Worm (Caenorhabditis elegans) whole organism, L4 larva: ENCODE measurements around the gene T10H4.13.

Experiments used
- F44E2.7 ChIP-seq: fragments of 200-800 bp; sonication (Bioruptor generic); IDR thresholded peaks from 2 replicates; pipeline ENCODE4 v2.1.2; 2022; ENCODE audit warnings: missing genetic modification characterization, missing compliant biosample characterization
- Y48G9A.11 ChIP-seq: fragments of 200-800 bp; sonication (Bioruptor generic); IDR thresholded peaks from 2 replicates; pipeline ENCODE4 v1.3.6; 2022; ENCODE audit warnings: missing genetic modification reagents, missing genetic modification characterization, missing compliant biosample characterization
- daf-12 ChIP-seq: fragments of 150-350 bp; optimal IDR thresholded peaks from 2 replicates; lab custom pipeline; 2014; ENCODE audit warnings: missing biosample characterization, missing genetic modification reagents, missing genetic modification characterization
- dve-1 ChIP-seq: sonication (generic microtip); optimal IDR thresholded peaks from 2 replicates; lab custom pipeline; 2017; ENCODE audit warnings: antibody characterized with exemption, mild to moderate bottlenecking, missing genetic modification characterization, missing compliant biosample characterization; ENCODE audit not compliant: insufficient read depth
- egl-43 ChIP-seq: fragments of 200-800 bp; sonication (Bioruptor generic); IDR thresholded peaks from 2 replicates; pipeline ENCODE4 v1.3.6; 2022; ENCODE audit warnings: missing genetic modification reagents, missing genetic modification characterization, missing compliant biosample characterization
- fkh-10 ChIP-seq: fragments of 150-350 bp; optimal IDR thresholded peaks from 2 replicates; lab custom pipeline; 2014; ENCODE audit warnings: missing biosample characterization, missing genetic modification reagents, missing genetic modification characterization
- mdt-29 ChIP-seq: fragments of 200-800 bp; sonication (Bioruptor generic); IDR thresholded peaks from 2 replicates; pipeline ENCODE4 v1.3.6; 2022; ENCODE audit warnings: missing genetic modification reagents, missing genetic modification characterization, missing compliant biosample characterization
- nhr-42 ChIP-seq: fragments of 200-800 bp; sonication (Bioruptor generic); IDR thresholded peaks from 2 replicates; pipeline ENCODE4 v1.3.6; 2022; ENCODE audit warnings: missing genetic modification characterization, missing compliant biosample characterization
- nhr-76 ChIP-seq: fragments of 150-350 bp; optimal IDR thresholded peaks from 2 replicates; lab custom pipeline; 2014; ENCODE audit warnings: missing biosample characterization, missing genetic modification characterization
- pqm-1 ChIP-seq: sonication (generic microtip); optimal IDR thresholded peaks from 2 replicates; lab custom pipeline; 2017; ENCODE audit warnings: missing biosample characterization, missing genetic modification characterization
- rbr-2 ChIP-seq: sonication (generic microtip); optimal IDR thresholded peaks from 2 replicates; lab custom pipeline; 2016; ENCODE audit warnings: missing genotype, missing genetic modification characterization, missing compliant biosample characterization
- unc-130 ChIP-seq: sonication (generic microtip); optimal IDR thresholded peaks from 2 replicates; lab custom pipeline; 2016; ENCODE audit warnings: missing genetic modification reagents, missing genetic modification characterization, missing compliant biosample characterization
- zip-11 ChIP-seq: fragments of 200-800 bp; sonication (Bioruptor generic); IDR thresholded peaks from 2 replicates; pipeline ENCODE4 v1.3.6; 2022; ENCODE audit warnings: missing genetic modification characterization, missing compliant biosample characterization

DNA sequence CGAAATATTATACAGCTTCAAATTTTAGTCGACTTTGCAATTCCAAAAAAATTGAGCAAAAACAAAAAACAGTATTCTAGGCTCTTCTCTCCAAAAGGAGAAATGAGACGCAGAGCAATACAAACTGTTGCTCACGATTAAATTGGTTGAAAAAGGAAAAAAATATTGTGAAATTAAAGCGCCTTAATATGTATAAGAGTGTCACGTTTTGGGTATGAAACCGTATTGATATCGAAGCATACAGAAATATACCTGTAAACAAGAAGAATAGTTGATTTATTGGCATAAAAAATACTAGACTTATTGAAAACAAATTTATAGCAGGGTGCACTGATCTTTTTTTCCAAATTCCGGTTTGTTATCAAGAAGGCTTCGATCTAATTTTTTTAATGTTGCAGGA, 1.5 kb downstream of the T10H4.13 start, which contains the start of gene M01B2.13:
- no peak for TF ChIP-seq rbr-2 (tag; lab: Kevin White, UChicago)
- no peak for TF ChIP-seq dve-1 (tag; lab: Kevin White, UChicago)
- TF ChIP-seq unc-130 (GFP tag; lab: Kevin White, UChicago), result no peak
- no peak for TF ChIP-seq Y48G9A.11
- TF ChIP-seq daf-12 (tag; lab: Kevin White, UChicago), result no peak
- TF ChIP-seq F44E2.7 (GFP tag; lab: Robert Waterston, UW), result no peak
- no peak for TF ChIP-seq fkh-10
- TF ChIP-seq mdt-29, result no peak
- TF ChIP-seq pqm-1 (tag; lab: Kevin White, UChicago), result no peak
- no peak for TF ChIP-seq egl-43 (GFP tag; lab: Robert Waterston, UW)
- TF ChIP-seq zip-11, result no peak
- TF ChIP-seq nhr-76 (tag; lab: Kevin White, UChicago), result no peak
- no peak for TF ChIP-seq nhr-42 (GFP tag; lab: Robert Waterston, UW)
